Worm (Caenorhabditis elegans) whole organism, L4 larva: ENCODE results near the gene K02E7.7.

Experiments
- mdl-1 ChIP-seq, 2 experiments: fragments of 150-350 bp in 1 of 2; sonication (generic microtip) in 1 of 2; optimal IDR thresholded peaks; 2 replicates each; lab custom pipeline; 2014 to 2017; ENCODE audit warnings: missing biosample characterization in 2 of 2, missing genetic modification characterization in 2 of 2
- nhr-111 ChIP-seq: fragments of 200-800 bp; sonication (Bioruptor generic); optimal IDR thresholded peaks from 2 replicates; lab custom pipeline; 2018; ENCODE audit warnings: mild to moderate bottlenecking, missing genetic modification characterization, missing compliant biosample characterization
- set-16 ChIP-seq: fragments of 200-800 bp; sonication (Bioruptor generic); IDR thresholded peaks from 2 replicates; pipeline ENCODE4 v1.3.6; 2022; ENCODE audit warnings: missing genetic modification reagents, missing genetic modification characterization, missing compliant biosample characterization
- snpc-1.2 ChIP-seq: fragments of 200-800 bp; sonication (Bioruptor generic); IDR thresholded peaks from 2 replicates; pipeline ENCODE4 v1.3.6; 2022; ENCODE audit warnings: missing genetic modification reagents, missing genetic modification characterization, missing compliant biosample characterization
- snpc-4 ChIP-seq: fragments of 150-350 bp; optimal IDR thresholded peaks from 2 replicates; lab custom pipeline; 2014; ENCODE audit warnings: missing biosample characterization, missing genetic modification characterization

DNA sequence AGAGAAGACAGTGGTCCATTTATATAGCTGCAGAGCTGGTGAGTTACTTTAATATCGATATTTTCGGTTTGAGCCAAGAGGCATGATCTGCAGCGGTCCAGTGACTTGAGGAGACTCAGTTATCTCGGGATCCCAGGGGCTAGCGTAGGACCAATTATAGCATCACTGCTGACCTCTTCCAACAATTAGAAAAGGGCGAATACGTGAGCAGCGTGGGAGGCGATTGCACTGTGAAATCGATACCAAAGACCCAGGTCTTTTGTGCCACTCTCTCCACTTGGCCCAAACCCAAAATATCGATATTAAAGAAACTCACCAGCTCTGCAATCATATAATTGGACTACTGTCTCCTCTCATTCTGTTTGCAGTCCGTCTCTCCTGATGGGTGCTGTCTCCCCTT is 5.0 kb upstream of the K02E7.7 start, which contains the start of gene fbxb-40:
- TF ChIP-seq mdl-1 (tag; optimal IDR thresholded peaks at IDR 0.05; lab: Kevin White, UChicago) = no peak
- TF ChIP-seq snpc-4 (tag; lab: Kevin White, UChicago) = no peak
- TF ChIP-seq snpc-1.2 = no peak
- TF ChIP-seq set-16 = no peak
- no peak for TF ChIP-seq nhr-111
